Fruit fly (Drosophila melanogaster): ENCODE measurements around the gene CG15357.

The CG15357 gene

DNA sequence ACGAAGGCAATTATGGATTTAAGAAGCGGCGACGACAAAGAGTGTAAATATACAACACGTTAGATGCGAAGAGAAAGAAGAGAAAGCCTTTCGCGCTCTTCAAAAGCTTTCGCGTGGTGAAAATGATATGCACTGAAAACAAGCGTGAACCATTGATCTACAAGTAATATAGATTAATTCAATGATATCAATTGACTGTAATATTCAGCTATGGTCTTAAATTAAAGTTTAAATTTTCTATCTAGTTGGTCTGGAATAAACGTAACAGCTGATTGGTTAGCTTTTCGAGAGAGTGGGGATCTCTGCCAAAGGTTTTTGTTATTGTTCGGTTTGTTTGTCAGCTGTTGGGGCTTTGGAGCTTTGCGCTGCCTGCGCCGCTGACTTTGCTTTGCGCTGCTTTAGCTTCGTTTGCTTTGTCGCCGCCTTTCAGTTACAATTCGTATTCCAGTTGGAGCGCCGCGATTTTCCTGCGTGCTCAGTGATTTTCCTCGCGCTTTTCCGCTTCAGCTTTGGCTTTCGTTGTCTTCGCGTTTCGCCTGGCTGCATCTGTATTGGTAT is 34.1 kb downstream of the CG15357 start (continued):
- TF ChIP-seq Neu2 (GFP tag; optimal IDR thresholded peaks at IDR 0.05; ENCODE audit: borderline replicate concordance) (no peak), Spps (tag; optimal IDR thresholded peaks at IDR 0.05) (no peak), phol (tag; optimal IDR thresholded peaks at IDR 0.05) (no peak), Med (GFP tag) (no peak), odd (GFP tag; optimal IDR thresholded peaks at IDR 0.05) (peak; percentile 13), CG16863 (GFP tag; optimal IDR thresholded peaks at IDR 0.05) (no peak), tio (GFP tag; optimal IDR thresholded peaks at IDR 0.05) (no peak), Ssrp (tag; optimal IDR thresholded peaks at IDR 0.05) (no peak), cad (GFP tag; optimal IDR thresholded peaks at IDR 0.05) (no peak), Tbp (GFP tag; optimal IDR thresholded peaks at IDR 0.05) (no peak), slbo (GFP tag; IDR thresholded peaks at IDR 0.05) (no peak), NK7.1 (GFP tag; optimal IDR thresholded peaks at IDR 0.05) (no peak), CG30020 (tag; optimal IDR thresholded peaks at IDR 0.05) (no peak), CG12942 (GFP tag; optimal IDR thresholded peaks at IDR 0.05) (no peak), fd3F (GFP tag; optimal IDR thresholded peaks at IDR 0.05) (no peak), CG6272 (GFP tag; IDR thresholded peaks at IDR 0.05) (no peak), Bteb2 (GFP tag; optimal IDR thresholded peaks at IDR 0.05) (no peak), CG11093 (GFP tag; IDR thresholded peaks at IDR 0.05) (no peak), CG17328 (GFP tag; IDR thresholded peaks at IDR 0.05) (no peak), TFAM (GFP tag; optimal IDR thresholded peaks at IDR 0.05) (no peak), HLH4C (GFP tag; IDR thresholded peaks at IDR 0.05; ENCODE audit: partially characterized antibody) (no peak), CG4617 (GFP tag; optimal IDR thresholded peaks at IDR 0.05; ENCODE audit: borderline replicate concordance) (no peak), ssp (GFP tag; IDR thresholded peaks at IDR 0.05) (no peak), CG4404 (GFP tag; IDR thresholded peaks at IDR 0.05) (no peak), NC2α (GFP tag; optimal IDR thresholded peaks at IDR 0.05) (no peak), Fer2 (tag; optimal IDR thresholded peaks at IDR 0.05) (no peak), ash1 (GFP tag; optimal IDR thresholded peaks at IDR 0.05) (no peak), ro (GFP tag; IDR thresholded peaks at IDR 0.05) (no peak), CG17359 (tag; optimal IDR thresholded peaks at IDR 0.05) (peak; percentile 21), CG12744 (GFP tag; optimal IDR thresholded peaks at IDR 0.05) (no peak), CG4328 (GFP tag; optimal IDR thresholded peaks at IDR 0.05) (peak; percentile 15), eve (GFP tag; optimal IDR thresholded peaks at IDR 0.05) (peak in 1 of 2 experiments; percentile 86), CG30431 (GFP tag; optimal IDR thresholded peaks at IDR 0.05) (no peak), CG9797 (GFP tag; optimal IDR thresholded peaks at IDR 0.05) (no peak), CG11398 (GFP tag; optimal IDR thresholded peaks at IDR 0.05) (no peak), CG10565 (GFP tag; optimal IDR thresholded peaks at IDR 0.05) (no peak), crp (GFP tag; optimal IDR thresholded peaks at IDR 0.05) (peak in 1 of 2 experiments; percentile 80), dimm (GFP tag; IDR thresholded peaks at IDR 0.05) (no peak), Nf-YC (tag; optimal IDR thresholded peaks at IDR 0.05) (peak; percentile 38), Dip3 (GFP tag; optimal IDR thresholded peaks at IDR 0.05) (no peak), unc-4 (GFP tag; IDR thresholded peaks at IDR 0.05; ENCODE audit: partially characterized antibody) (no peak), CG1529 (GFP tag; optimal IDR thresholded peaks at IDR 0.05) (peak; percentile 28), rib (GFP tag; IDR thresholded peaks at IDR 0.05) (no peak), YL-1 (GFP tag; optimal IDR thresholded peaks at IDR 0.05) (no peak), CG18764 (GFP tag; optimal IDR thresholded peaks at IDR 0.05) (no peak), schlank (tag; optimal IDR thresholded peaks at IDR 0.05) (no peak), dysf (GFP tag; IDR thresholded peaks at IDR 0.05) (no peak), bsh (GFP tag; optimal IDR thresholded peaks at IDR 0.05) (peak in 1 of 2 experiments; percentile 27), Mrtf (GFP tag; IDR thresholded peaks at IDR 0.05) (no peak), Rx (GFP tag; IDR thresholded peaks at IDR 0.05) (no peak), danr (GFP tag; IDR thresholded peaks at IDR 0.05) (no peak), fru (optimal IDR thresholded peaks at IDR 0.05) (no peak)
